Fruit fly (Drosophila melanogaster) whole organism, pupa: Measurements from ENCODE around the gene CG9673.

ENCODE experiments used
- CG13204 ChIP-seq: fragments of 200-800 bp; sonication (Bioruptor generic); optimal IDR thresholded peaks from 2 replicates; lab custom pipeline; 2018; ENCODE audit warnings: missing biosample characterization, mild to moderate bottlenecking, missing genetic modification characterization, moderate library complexity
- CG14655 ChIP-seq: fragments of 200-800 bp; sonication (Bioruptor generic); optimal IDR thresholded peaks from 3 replicates; lab custom pipeline; 2017; ENCODE audit warnings: mild to moderate bottlenecking, missing biosample characterization, missing genetic modification reagents, missing genetic modification characterization
- CG32121 ChIP-seq: fragments of 200-800 bp; sonication (Bioruptor generic); IDR thresholded peaks from 2 replicates; pipeline ENCODE4 v1.3.6; 2022; ENCODE audit warnings: missing biosample characterization, missing genetic modification characterization
- CG34367 ChIP-seq: fragments of 200-800 bp; sonication (Bioruptor generic); optimal IDR thresholded peaks from 2 replicates; lab custom pipeline; 2018; ENCODE audit warnings: missing biosample characterization, mild to moderate bottlenecking, missing genetic modification characterization
- CG8159 ChIP-seq: fragments of 200-800 bp; sonication (Bioruptor generic); optimal IDR thresholded peaks from 3 replicates; lab custom pipeline; 2018; ENCODE audit warnings: missing biosample characterization, mild to moderate bottlenecking, missing genetic modification characterization, moderate library complexity
- CG8301 ChIP-seq: fragments of 200-800 bp; sonication (Bioruptor generic); optimal IDR thresholded peaks from 2 replicates; lab custom pipeline; 2018; ENCODE audit warnings: missing biosample characterization, mild to moderate bottlenecking, missing genetic modification characterization
- CG9948 ChIP-seq: fragments of 200-800 bp; sonication (Bioruptor generic); optimal IDR thresholded peaks from 2 replicates; lab custom pipeline; 2018; ENCODE audit warnings: missing biosample characterization, mild to moderate bottlenecking, missing genetic modification characterization, moderate library complexity
- D1 ChIP-seq: fragments of 200-800 bp; sonication (Bioruptor generic); optimal IDR thresholded peaks from 2 replicates; lab custom pipeline; 2018; ENCODE audit warnings: missing biosample characterization, mild to moderate bottlenecking, missing genetic modification characterization, moderate library complexity
- Ets98B ChIP-seq: fragments of 200-800 bp; sonication (Bioruptor generic); IDR thresholded peaks from 2 replicates; pipeline ENCODE4 v1.3.6; 2022; ENCODE audit warnings: missing biosample characterization, missing genetic modification characterization
- Pif1A ChIP-seq: fragments of 200-800 bp; sonication (Bioruptor generic); optimal IDR thresholded peaks from 3 replicates; lab custom pipeline; 2016; ENCODE audit warnings: missing biosample characterization, missing genetic modification characterization
- Snoo ChIP-seq: fragments of 200-800 bp; sonication (Bioruptor generic); optimal IDR thresholded peaks from 3 replicates; lab custom pipeline; 2017; ENCODE audit warnings: missing biosample characterization, mild to moderate bottlenecking, missing genetic modification characterization, inconsistent platforms
- fd96Ca ChIP-seq: fragments of 200-800 bp; sonication (Bioruptor generic); IDR thresholded peaks from 3 replicates; pipeline ENCODE4 v1.3.6; 2022; ENCODE audit warnings: missing biosample characterization, missing genetic modification characterization
- gl ChIP-seq: fragments of 200-800 bp; sonication (Bioruptor generic); optimal IDR thresholded peaks from 2 replicates; lab custom pipeline; 2018; ENCODE audit warnings: missing biosample characterization, mild to moderate bottlenecking, missing genetic modification characterization
- rn ChIP-seq: fragments of 200-800 bp; sonication (Bioruptor generic); IDR thresholded peaks from 2 replicates; pipeline ENCODE4 v1.3.6; 2022; ENCODE audit warnings: missing biosample characterization, missing genetic modification characterization

DNA sequence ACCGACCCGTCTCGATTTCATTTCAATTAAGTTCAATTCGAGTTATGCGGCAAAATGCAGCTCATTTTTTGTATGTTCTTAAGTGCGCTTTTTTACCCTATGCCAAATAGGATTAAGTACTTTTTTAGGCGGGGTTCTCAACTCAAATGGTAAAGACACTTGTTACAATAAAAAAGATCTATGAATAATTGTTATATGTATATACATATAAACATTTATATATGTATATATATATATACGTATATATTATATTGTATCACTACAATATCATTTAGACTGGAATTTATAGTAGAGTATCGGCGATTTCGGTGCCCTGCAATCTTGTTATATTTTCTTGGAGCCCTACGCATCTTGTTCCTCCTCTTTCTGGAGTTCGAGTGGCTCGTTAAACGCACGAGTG, 13.7 kb downstream of the CG9673 start:
- no peak for TF ChIP-seq fd96Ca (GFP tag; lab: Robert Waterston, UW)
- TF ChIP-seq Snoo (tag; lab: Kevin White, UChicago), result no peak
- TF ChIP-seq rn, result no peak
- peak; percentile 21 for TF ChIP-seq CG9948 (tag; lab: Kevin White, UChicago)
- no peak for TF ChIP-seq gl (tag; lab: Kevin White, UChicago)
- no peak for TF ChIP-seq CG13204
- TF ChIP-seq CG32121 (GFP tag; lab: Robert Waterston, UW), result no peak
- peak; percentile 35 for TF ChIP-seq CG8159 (tag; lab: Kevin White, UChicago)
- no peak for TF ChIP-seq CG34367 (tag; lab: Kevin White, UChicago)
- no peak for TF ChIP-seq Ets98B (GFP tag; lab: Robert Waterston, UW)
- no peak for TF ChIP-seq CG8301
- TF ChIP-seq CG14655 (GFP tag; lab: Kevin White, UChicago), result peak; percentile 20
- no peak for TF ChIP-seq Pif1A
- no peak for TF ChIP-seq D1 (tag; lab: Kevin White, UChicago)
